Worm (Caenorhabditis elegans): ENCODE measurements around the gene ZK418.11.

DNA sequence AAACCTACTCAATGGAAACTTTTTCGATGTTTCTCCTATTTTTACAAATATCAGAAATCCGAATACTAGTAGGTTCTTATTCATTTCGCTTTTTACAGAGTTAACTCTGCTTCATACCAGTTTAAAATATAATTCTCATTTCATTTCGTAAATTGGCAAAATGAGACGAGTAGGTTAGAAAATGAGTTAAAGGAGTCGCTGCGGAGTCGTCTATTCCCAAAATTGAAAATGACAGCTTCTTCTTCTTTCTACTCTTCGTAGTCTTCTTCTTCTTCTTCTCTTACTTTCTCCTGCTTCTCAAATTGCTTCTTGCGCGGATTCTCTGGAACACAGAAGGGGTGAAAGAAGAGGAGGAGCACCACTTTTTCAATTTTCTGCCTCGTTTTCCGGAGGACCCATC is 44.7 kb downstream of the ZK418.11 start, which contains the start of gene glr-2:
- TF ChIP-seq nfya-1 (tag; optimal IDR thresholded peaks at IDR 0.05) (no peak), elt-2 (tag; optimal IDR thresholded peaks at IDR 0.05) (no peak), ceh-2 (tag; optimal IDR thresholded peaks at IDR 0.05) (no peak), nhr-11 (tag; optimal IDR thresholded peaks at IDR 0.05) (no peak), ceh-45 (GFP tag; IDR thresholded peaks at IDR 0.05) (no peak), dve-1 (tag; optimal IDR thresholded peaks at IDR 0.05) (no peak)

Data from whole organism, late embryonic.